Worm (Caenorhabditis elegans) whole organism, L4 larva: ENCODE measurements around the gene grl-6.

Source experiments
- T20F7.1 ChIP-seq: fragments of 200-800 bp; sonication (Bioruptor generic); optimal IDR thresholded peaks from 2 replicates; lab custom pipeline; 2018; ENCODE audit warnings: mild to moderate bottlenecking, missing genetic modification characterization, missing compliant biosample characterization
- Y5F2A.4 ChIP-seq: fragments of 200-800 bp; sonication (Bioruptor generic); optimal IDR thresholded peaks from 2 replicates; lab custom pipeline; 2018; ENCODE audit warnings: mild to moderate bottlenecking, missing genetic modification characterization, missing compliant biosample characterization
- aha-1 ChIP-seq: fragments of 150-350 bp; peaks from one replicate; lab custom pipeline; 2014; ENCODE audit warnings: missing biosample characterization, missing genetic modification characterization
- ama-1 ChIP-seq: fragments of 150-350 bp; optimal IDR thresholded peaks from 2 replicates; lab custom pipeline; 2014; ENCODE audit warnings: inconsistent platforms, mixed read lengths
- ceh-28 ChIP-seq: fragments of 150-350 bp; optimal IDR thresholded peaks from 2 replicates; lab custom pipeline; 2014; ENCODE audit warnings: missing biosample characterization, missing genetic modification reagents, missing genetic modification characterization
- ceh-44 ChIP-seq: fragments of 200-800 bp; sonication (Bioruptor generic); IDR thresholded peaks from 2 replicates; pipeline ENCODE4 v1.3.6; 2022; ENCODE audit warnings: missing genetic modification reagents, missing genetic modification characterization, missing compliant biosample characterization
- ceh-82 ChIP-seq: sonication (generic microtip); optimal IDR thresholded peaks from 2 replicates; lab custom pipeline; 2017; ENCODE audit warnings: missing biosample characterization, missing genetic modification characterization
- ctbp-1 ChIP-seq: fragments of 200-800 bp; sonication (Bioruptor generic); IDR thresholded peaks from 2 replicates; pipeline ENCODE4 v1.3.6; 2022; ENCODE audit warnings: missing genetic modification reagents, missing genetic modification characterization, missing compliant biosample characterization
- daf-16 ChIP-seq, 3 experiments: sonication (generic microtip); optimal IDR thresholded peaks; 2 replicates each; lab custom pipeline; 2016 to 2017; ENCODE audit warnings: missing genetic modification characterization in 3 of 3, missing genetic modification reagents in 3 of 3, mild to moderate bottlenecking in 2 of 3, missing compliant biosample characterization in 2 of 3, missing biosample characterization in 1 of 3, moderate library complexity in 1 of 3
- daf-8 ChIP-seq: fragments of 200-800 bp; sonication (Bioruptor generic); IDR thresholded peaks from 2 replicates; pipeline ENCODE4 v1.3.6; 2022; ENCODE audit warnings: missing genetic modification characterization, missing compliant biosample characterization
- dmd-6 ChIP-seq: fragments of 200-800 bp; sonication (Bioruptor generic); IDR thresholded peaks from 2 replicates; pipeline ENCODE4 v1.3.6; 2022; ENCODE audit warnings: missing genetic modification reagents, missing genetic modification characterization, missing compliant biosample characterization
- duxl-1 ChIP-seq: sonication (generic microtip); optimal IDR thresholded peaks from 2 replicates; lab custom pipeline; 2016; ENCODE audit warnings: mild to moderate bottlenecking, missing genetic modification characterization, moderate library complexity, missing compliant biosample characterization; ENCODE audit not compliant: poor library complexity
- dve-1 ChIP-seq: sonication (generic microtip); optimal IDR thresholded peaks from 2 replicates; lab custom pipeline; 2017; ENCODE audit warnings: antibody characterized with exemption, mild to moderate bottlenecking, missing genetic modification characterization, missing compliant biosample characterization; ENCODE audit not compliant: insufficient read depth
- egl-27 ChIP-seq: sonication (generic microtip); optimal IDR thresholded peaks from 3 replicates; lab custom pipeline; 2017; ENCODE audit warnings: missing biosample characterization, missing genetic modification reagents, missing genetic modification characterization
- hif-1 ChIP-seq, 2 experiments: sonication (generic microtip); optimal IDR thresholded peaks; 2 replicates each; lab custom pipeline; 2016 to 2017; ENCODE audit warnings: missing compliant biosample characterization in 2 of 2, missing genetic modification characterization in 2 of 2, missing genetic modification reagents in 2 of 2, missing genotype in 2 of 2, mild to moderate bottlenecking in 1 of 2
- hlh-11 ChIP-seq: fragments of 200-800 bp; sonication (Bioruptor generic); optimal IDR thresholded peaks from 2 replicates; lab custom pipeline; 2018; ENCODE audit warnings: mild to moderate bottlenecking, missing genetic modification characterization, missing compliant biosample characterization
- lim-7 ChIP-seq: fragments of 200-800 bp; sonication (Bioruptor generic); IDR thresholded peaks from 2 replicates; pipeline ENCODE4 v1.3.6; 2022; ENCODE audit warnings: missing genetic modification characterization, missing compliant biosample characterization
- lin-1 ChIP-seq: fragments of 200-800 bp; sonication (Bioruptor generic); IDR thresholded peaks from 2 replicates; pipeline ENCODE4 v1.3.6; 2022; ENCODE audit warnings: missing genetic modification reagents, missing genetic modification characterization, missing compliant biosample characterization
- lin-39 ChIP-seq: fragments of 150-350 bp; optimal IDR thresholded peaks from 2 replicates; lab custom pipeline; 2014; ENCODE audit warnings: missing biosample characterization, missing genetic modification reagents, missing genetic modification characterization
- lir-3 ChIP-seq: sonication (generic microtip); optimal IDR thresholded peaks from 2 replicates; lab custom pipeline; 2016; ENCODE audit warnings: mild to moderate bottlenecking, missing genetic modification characterization, missing compliant biosample characterization
- mdl-1 ChIP-seq, 2 experiments: fragments of 150-350 bp in 1 of 2; sonication (generic microtip) in 1 of 2; optimal IDR thresholded peaks; 2 replicates each; lab custom pipeline; 2014 to 2017; ENCODE audit warnings: missing biosample characterization in 2 of 2, missing genetic modification characterization in 2 of 2
- mxl-2 ChIP-seq: fragments of 200-800 bp; sonication (Bioruptor generic); conservative IDR thresholded peaks from 2 replicates; pipeline ENCODE4 v1.3.6; 2022; ENCODE audit warnings: missing genetic modification reagents, missing genetic modification characterization, missing compliant biosample characterization
- nhr-10 ChIP-seq: fragments of 150-350 bp; optimal IDR thresholded peaks from 2 replicates; lab custom pipeline; 2014; ENCODE audit warnings: missing biosample characterization, missing genetic modification characterization
- nhr-102 ChIP-seq: sonication (generic microtip); optimal IDR thresholded peaks from 2 replicates; lab custom pipeline; 2016; ENCODE audit warnings: mild to moderate bottlenecking, missing genetic modification characterization, moderate library complexity, missing compliant biosample characterization
- nhr-111 ChIP-seq: fragments of 200-800 bp; sonication (Bioruptor generic); optimal IDR thresholded peaks from 2 replicates; lab custom pipeline; 2018; ENCODE audit warnings: mild to moderate bottlenecking, missing genetic modification characterization, missing compliant biosample characterization
- nhr-28 ChIP-seq: fragments of 150-350 bp; optimal IDR thresholded peaks from 2 replicates; lab custom pipeline; 2014; ENCODE audit warnings: missing biosample characterization, missing genetic modification characterization
- nhr-77 ChIP-seq: fragments of 150-350 bp; optimal IDR thresholded peaks from 2 replicates; lab custom pipeline; 2014; ENCODE audit warnings: missing biosample characterization, missing genetic modification characterization
- php-3 ChIP-seq: fragments of 200-800 bp; sonication (Bioruptor generic); IDR thresholded peaks from 2 replicates; pipeline ENCODE4 v1.3.6; 2022; ENCODE audit warnings: missing genetic modification reagents, missing genetic modification characterization, missing compliant biosample characterization
- pqm-1 ChIP-seq: sonication (generic microtip); optimal IDR thresholded peaks from 2 replicates; lab custom pipeline; 2017; ENCODE audit warnings: missing biosample characterization, missing genetic modification characterization
- rbr-2 ChIP-seq: sonication (generic microtip); optimal IDR thresholded peaks from 2 replicates; lab custom pipeline; 2016; ENCODE audit warnings: missing genotype, missing genetic modification characterization, missing compliant biosample characterization
- spr-1 ChIP-seq: sonication (generic microtip); optimal IDR thresholded peaks from 2 replicates; lab custom pipeline; 2016; ENCODE audit warnings: mild to moderate bottlenecking, missing genetic modification characterization, missing compliant biosample characterization
- zfp-2 ChIP-seq: sonication (generic microtip); optimal IDR thresholded peaks from 2 replicates; lab custom pipeline; 2016; ENCODE audit warnings: mild to moderate bottlenecking, missing genetic modification characterization, missing compliant biosample characterization
- zfp-3 ChIP-seq: fragments of 200-800 bp; sonication (Bioruptor generic); conservative IDR thresholded peaks from 2 replicates; pipeline ENCODE4 v1.3.6; 2022; ENCODE audit warnings: missing genetic modification reagents, missing genetic modification characterization, missing compliant biosample characterization
- ztf-7 ChIP-seq: fragments of 150-350 bp; optimal IDR thresholded peaks from 2 replicates; lab custom pipeline; 2014; ENCODE audit warnings: missing biosample characterization, missing genetic modification characterization

The grl-6 gene

DNA sequence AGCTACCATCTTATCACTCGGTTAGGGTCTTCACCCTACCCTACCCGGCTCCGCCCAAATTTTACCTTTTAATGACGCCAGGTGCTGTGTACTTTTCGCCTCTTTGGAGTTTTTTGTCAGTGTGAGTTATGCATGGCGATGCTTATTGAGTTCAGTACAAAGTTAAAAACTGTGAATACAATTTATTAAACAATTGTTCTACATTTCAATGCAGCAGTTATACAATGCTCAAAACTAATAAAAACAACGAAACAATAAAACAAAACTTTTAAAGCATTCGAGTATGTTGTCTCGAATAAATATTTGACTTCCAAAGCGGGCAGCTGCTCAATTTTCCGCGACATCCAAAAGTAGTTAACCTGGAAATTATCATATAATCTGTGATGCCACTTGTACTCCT lies 20.2 kb downstream of the grl-6 start, which contains the start of gene ctsa-2:
Gene ctsa-2 (minus strand): TSS at position 101 of the 400 bp plus-strand sequence.
- TF ChIP-seq nhr-111 (GFP tag; lab: Kevin White, UChicago), result no peak
- no peak for TF ChIP-seq ceh-44 (GFP tag; lab: Robert Waterston, UW)
- TF ChIP-seq lin-39 (tag; lab: Kevin White, UChicago), result no peak
- TF ChIP-seq rbr-2, result no peak

- TF ChIP-seq duxl-1 (no peak), hlh-11 (tag; lab: Kevin White, UChicago) (peak; percentile 23), daf-16 (GFP tag; optimal IDR thresholded peaks at IDR 0.05; lab: Kevin White, UChicago) (no peak), daf-16 (tag; optimal IDR thresholded peaks at IDR 0.05; lab: Kevin White, UChicago) (peak; percentile 39), nhr-28 (peak; percentile 73), dve-1 (tag; lab: Kevin White, UChicago) (peak; percentile 22), pqm-1 (tag; lab: Kevin White, UChicago) (peak; percentile 79), zfp-2 (tag; lab: Kevin White, UChicago) (no peak), dmd-6 (peak; percentile 44; the same call in 1 of the 2 replicates), ceh-82 (no peak), ztf-7 (no peak)
Measured at ce11 chrX:6429552-6429951, 21.2 kb downstream of the grl-6 start.

DNA sequence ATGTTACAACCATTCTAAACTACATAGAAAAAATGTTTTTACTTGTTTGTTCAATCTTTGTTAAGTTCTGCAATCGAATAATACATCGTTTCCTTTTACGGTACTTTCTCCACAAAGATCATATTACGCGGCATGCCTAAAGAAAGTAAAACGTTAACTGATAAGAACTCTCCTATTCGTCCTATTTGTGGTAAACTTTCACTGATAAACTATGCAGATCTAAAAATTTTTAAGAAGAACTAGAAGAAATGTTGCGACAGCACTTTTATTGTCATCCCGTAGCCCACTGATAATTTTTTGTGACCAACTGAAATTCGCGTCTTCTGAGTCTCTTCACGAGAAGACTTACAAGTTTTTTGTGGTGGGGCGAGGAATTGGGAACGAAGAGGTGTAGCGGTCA lies 23.6 kb downstream of the grl-6 start:
- TF ChIP-seq lim-7 (GFP tag; lab: Robert Waterston, UW) (no peak), hlh-11 (tag; lab: Kevin White, UChicago) (peak; percentile 71), ceh-28 (tag; lab: Kevin White, UChicago) (no peak), zfp-3 (GFP tag; lab: Robert Waterston, UW) (no peak), aha-1 (tag; lab: Kevin White, UChicago) (no peak), nhr-77 (peak; percentile 90), dve-1 (tag; lab: Kevin White, UChicago) (peak; percentile 89), dmd-6 (peak; percentile 80), lir-3 (tag; lab: Kevin White, UChicago) (no peak), ama-1 (no peak), nhr-28 (peak; percentile 95), hif-1 (tag; optimal IDR thresholded peaks at IDR 0.05; lab: Kevin White, UChicago) (no peak), T20F7.1 (GFP tag; lab: Kevin White, UChicago) (no peak), mdl-1 (tag; optimal IDR thresholded peaks at IDR 0.05; lab: Kevin White, UChicago) (peak in 1 of 2 experiments; percentile 36), ctbp-1 (GFP tag; lab: Robert Waterston, UW) (no peak), nhr-102 (tag; lab: Kevin White, UChicago) (peak; percentile 43), Y5F2A.4 (no peak), php-3 (GFP tag; lab: Robert Waterston, UW) (no peak), nhr-10 (tag; lab: Kevin White, UChicago) (no peak), lin-1 (GFP tag; lab: Robert Waterston, UW) (0 out of 2 replicates have a peak, but pooled peaks have one; percentile 36), egl-27 (tag; lab: Kevin White, UChicago) (no peak), daf-16 (GFP tag; optimal IDR thresholded peaks at IDR 0.05; lab: Kevin White, UChicago) (no peak), daf-16 (tag; optimal IDR thresholded peaks at IDR 0.05; lab: Kevin White, UChicago) (peak; percentile 75), spr-1 (tag; lab: Kevin White, UChicago) (no peak), pqm-1 (tag; lab: Kevin White, UChicago) (peak; percentile 96)

ce11 chrX:6420681-6421080 lies 30.1 kb downstream of the grl-6 start, which contains the start of gene K10C2.12:
Gene K10C2.12, minus strand, starts transcription at chrX:6420781.
- no peak for TF ChIP-seq mxl-2 (GFP tag; lab: Robert Waterston, UW)
- TF ChIP-seq daf-8 (GFP tag; lab: Robert Waterston, UW), result no peak
- TF ChIP-seq nhr-102 (tag; lab: Kevin White, UChicago), result no peak
